Fruit fly (Drosophila melanogaster): ENCODE results near the gene ng1.

DNA sequence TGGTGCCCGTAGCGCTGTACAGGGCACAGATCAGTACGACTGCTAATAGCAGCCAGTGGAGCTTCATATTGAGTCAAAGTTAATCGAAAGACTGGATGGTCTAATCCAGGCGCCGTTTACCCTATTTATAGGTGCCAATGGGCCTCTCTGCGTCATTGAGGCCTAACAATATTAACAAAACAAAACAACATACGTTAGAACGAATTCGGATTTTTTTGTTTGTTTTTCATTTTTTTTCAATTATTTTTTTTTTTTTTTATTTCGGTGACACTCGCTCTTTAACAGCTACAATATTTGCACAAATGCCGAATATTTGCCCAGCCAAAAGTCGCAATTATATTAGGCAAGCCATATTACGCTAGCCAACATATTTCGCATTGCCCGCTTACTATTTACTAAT is 5.6 kb upstream of the ng1 start, which contains the start of gene CG14265:
- TF ChIP-seq toe (GFP tag; optimal IDR thresholded peaks at IDR 0.05): no peak
- no peak for TF ChIP-seq cnc (optimal IDR thresholded peaks at IDR 0.05)
- no peak for TF ChIP-seq CG12768 (GFP tag; optimal IDR thresholded peaks at IDR 0.05)
- TF ChIP-seq Mnt (GFP tag; optimal IDR thresholded peaks at IDR 0.05): no peak
- no peak for TF ChIP-seq Clk (GFP tag; optimal IDR thresholded peaks at IDR 0.05)
- no peak for TF ChIP-seq Hr96 (GFP tag; optimal IDR thresholded peaks at IDR 0.05)
- TF ChIP-seq kay (GFP tag; ENCODE audit: borderline replicate concordance): no peak
- TF ChIP-seq tj (GFP tag; optimal IDR thresholded peaks at IDR 0.05): no peak

Measured in whole organism, adult.